Fruit fly (Drosophila melanogaster): ENCODE data around the gene CG13361.

The CG13361 gene

DNA sequence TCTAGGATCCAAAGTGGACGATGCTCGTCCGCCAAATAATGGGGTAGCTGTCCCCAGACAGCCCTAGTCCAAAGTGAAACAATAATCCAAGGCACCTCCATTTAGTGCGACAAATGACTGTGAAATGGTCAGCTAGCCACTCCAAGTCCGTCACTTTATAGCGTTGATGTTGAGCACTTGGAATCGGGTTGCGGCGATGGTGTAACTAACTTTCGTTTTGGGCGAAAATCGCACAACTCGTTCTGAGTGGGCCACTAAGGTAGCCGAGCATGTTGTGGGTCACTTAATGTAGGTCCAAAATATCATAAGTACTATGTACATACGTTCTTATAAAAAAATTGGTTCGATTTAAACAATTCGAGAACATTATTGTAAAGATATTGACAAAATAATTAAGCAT lies at the start of gene CG13361:
TSS of gene CG13361 (minus strand) at position 101 of the 400 bp plus-strand sequence.
- no peak for TF ChIP-seq usp (GFP tag; optimal IDR thresholded peaks at IDR 0.05)
- TF ChIP-seq psq (optimal IDR thresholded peaks at IDR 0.05), result no peak
- no peak for TF ChIP-seq pan (optimal IDR thresholded peaks at IDR 0.05)
- TF ChIP-seq EcR (GFP tag; optimal IDR thresholded peaks at IDR 0.05), result no peak
- TF ChIP-seq Dll (optimal IDR thresholded peaks at IDR 0.05), result no peak
- no peak for TF ChIP-seq CG8478 (optimal IDR thresholded peaks at IDR 0.05)

DNA sequence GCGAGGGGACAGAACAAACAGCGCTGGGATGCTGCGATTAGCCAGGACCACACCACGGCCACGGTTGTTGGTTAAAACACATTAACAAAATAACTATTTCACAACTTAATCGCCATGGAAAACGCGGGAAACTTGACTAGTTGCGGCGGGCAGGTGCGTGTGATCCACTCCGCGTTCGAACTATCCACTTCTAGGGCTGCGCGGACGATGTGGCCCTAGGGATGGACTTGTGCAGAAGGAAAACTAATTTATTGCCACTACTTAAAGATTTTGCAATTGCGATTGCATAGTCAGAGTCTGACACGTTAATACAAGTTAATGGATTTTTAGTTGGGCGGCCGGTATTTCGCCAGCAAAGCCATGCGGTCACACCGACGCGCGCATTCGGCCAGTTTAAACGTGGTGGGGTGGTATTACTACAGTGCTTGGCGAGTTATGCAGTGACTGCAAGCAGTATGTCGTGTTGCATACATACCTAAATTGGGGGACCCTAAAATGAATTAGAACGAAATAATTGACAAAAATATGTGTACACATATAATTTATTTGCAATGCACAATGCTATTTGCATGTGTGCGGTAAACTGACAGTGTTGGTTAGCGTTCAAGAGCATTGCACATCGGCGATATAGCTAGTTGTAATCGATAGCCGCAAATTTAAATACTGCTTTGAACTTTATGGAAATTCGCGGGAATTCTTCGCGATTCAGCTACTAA lies 47.9 kb upstream of the CG13361 start, which contains the start of gene Rbf:
TSS of gene Rbf (minus strand) at position 323 of the 716 bp plus-strand sequence.
- TF ChIP-seq pan (optimal IDR thresholded peaks at IDR 0.05), result no peak
- no peak for TF ChIP-seq usp (GFP tag; optimal IDR thresholded peaks at IDR 0.05)
- TF ChIP-seq CG8478 (optimal IDR thresholded peaks at IDR 0.05), result no peak
- no peak for TF ChIP-seq EcR (GFP tag; optimal IDR thresholded peaks at IDR 0.05)
- TF ChIP-seq Dll (optimal IDR thresholded peaks at IDR 0.05), result no peak
- TF ChIP-seq psq (optimal IDR thresholded peaks at IDR 0.05), result no peak

DNA sequence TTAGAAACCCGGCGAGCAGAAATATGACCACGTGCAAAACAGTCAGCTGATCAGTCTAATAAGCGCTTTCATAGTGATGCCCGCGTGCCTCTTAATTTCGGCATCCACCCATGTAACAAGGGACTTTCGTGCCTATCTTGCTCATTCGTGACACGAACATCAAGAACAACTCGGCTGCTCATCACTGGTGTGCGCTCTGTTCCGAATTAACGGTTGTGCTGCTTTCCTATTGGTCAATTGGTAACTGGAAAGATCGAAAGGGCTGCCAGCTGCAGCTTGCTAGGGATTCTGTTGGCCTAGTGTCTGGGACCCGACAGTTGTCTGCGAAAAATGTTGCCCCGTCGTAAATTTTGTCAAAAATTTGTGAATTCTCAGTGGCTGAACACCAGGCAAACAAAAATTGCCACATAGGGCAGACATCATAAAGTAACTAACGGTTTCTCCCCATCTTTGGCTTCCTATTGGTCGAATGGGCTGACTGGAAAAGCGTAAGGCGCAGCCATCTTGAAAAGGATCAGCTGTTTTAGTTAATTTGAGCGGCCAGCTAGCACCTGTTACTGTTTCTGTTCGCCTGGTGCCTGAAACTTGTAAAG lies 43.0 kb upstream of the CG13361 start:
- TF ChIP-seq Dll (optimal IDR thresholded peaks at IDR 0.05) (no peak), CG8478 (optimal IDR thresholded peaks at IDR 0.05) (no peak), pan (optimal IDR thresholded peaks at IDR 0.05) (no peak), usp (GFP tag; optimal IDR thresholded peaks at IDR 0.05) (no peak), EcR (GFP tag; optimal IDR thresholded peaks at IDR 0.05) (no peak), psq (optimal IDR thresholded peaks at IDR 0.05) (no peak)

DNA sequence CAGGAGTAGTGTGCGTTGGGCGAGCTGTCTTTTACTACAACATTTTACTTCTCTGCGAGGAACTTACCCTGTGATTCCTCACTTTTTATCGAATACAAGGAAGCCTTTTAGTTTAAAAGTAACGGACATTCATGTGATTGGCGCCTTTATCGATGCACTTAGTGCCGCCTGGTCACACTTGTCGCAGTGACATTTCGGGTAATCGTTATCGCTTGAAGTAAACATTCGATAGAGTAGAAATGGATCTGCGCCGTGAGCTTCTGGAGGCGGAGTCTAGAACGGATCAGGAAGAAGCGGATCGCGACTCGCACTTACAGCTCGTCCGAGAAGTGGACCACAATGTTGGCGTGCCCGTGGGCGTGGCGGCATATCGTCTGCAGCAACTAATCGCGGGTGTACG lies 39.5 kb upstream of the CG13361 start, which contains the start of gene CG16989:
TSS of gene CG16989 (plus strand) at position 225 of the 400 bp plus-strand sequence.
- no peak for TF ChIP-seq CG8478 (optimal IDR thresholded peaks at IDR 0.05)
- TF ChIP-seq pan (optimal IDR thresholded peaks at IDR 0.05), result no peak
- TF ChIP-seq EcR (GFP tag; optimal IDR thresholded peaks at IDR 0.05), result no peak
- no peak for TF ChIP-seq psq (optimal IDR thresholded peaks at IDR 0.05)
- no peak for TF ChIP-seq usp (GFP tag; optimal IDR thresholded peaks at IDR 0.05)

DNA sequence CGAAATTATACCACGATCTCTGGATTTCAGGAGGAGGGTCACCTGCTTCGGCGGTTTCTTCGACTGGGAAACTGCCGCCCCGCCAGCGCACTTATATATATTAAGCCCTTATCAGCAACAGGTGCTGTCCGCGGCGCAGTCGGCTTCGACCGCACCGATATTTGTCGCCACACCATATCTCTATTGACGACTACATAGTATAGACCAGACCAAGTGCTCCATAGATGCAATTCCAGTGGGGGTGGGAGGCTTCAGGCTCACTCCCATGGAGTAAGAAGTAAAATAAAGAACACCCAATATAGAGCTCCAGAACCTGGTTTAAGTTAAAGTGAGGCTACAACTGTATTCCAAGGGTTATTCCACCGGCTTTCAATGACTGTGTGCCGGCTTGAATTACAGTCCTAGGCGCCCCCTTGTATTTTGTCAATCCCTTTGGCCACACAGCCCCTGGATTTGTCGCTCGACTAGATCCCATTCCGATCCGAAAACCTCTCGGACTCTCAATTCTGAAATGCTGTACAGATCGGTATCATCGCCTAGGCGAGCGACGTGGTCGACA lies 36.7 kb upstream of the CG13361 start, which contains the start of gene CG13360:
TSS of gene CG13360 (minus strand) at position 51 of the 559 bp plus-strand sequence.
- TF ChIP-seq CG8478 (optimal IDR thresholded peaks at IDR 0.05), result no peak
- no peak for TF ChIP-seq Dll (optimal IDR thresholded peaks at IDR 0.05)
- no peak for TF ChIP-seq pan (optimal IDR thresholded peaks at IDR 0.05)
- no peak for TF ChIP-seq psq (optimal IDR thresholded peaks at IDR 0.05)
- TF ChIP-seq EcR (GFP tag; optimal IDR thresholded peaks at IDR 0.05), result no peak
- no peak for TF ChIP-seq usp (GFP tag; optimal IDR thresholded peaks at IDR 0.05)

DNA sequence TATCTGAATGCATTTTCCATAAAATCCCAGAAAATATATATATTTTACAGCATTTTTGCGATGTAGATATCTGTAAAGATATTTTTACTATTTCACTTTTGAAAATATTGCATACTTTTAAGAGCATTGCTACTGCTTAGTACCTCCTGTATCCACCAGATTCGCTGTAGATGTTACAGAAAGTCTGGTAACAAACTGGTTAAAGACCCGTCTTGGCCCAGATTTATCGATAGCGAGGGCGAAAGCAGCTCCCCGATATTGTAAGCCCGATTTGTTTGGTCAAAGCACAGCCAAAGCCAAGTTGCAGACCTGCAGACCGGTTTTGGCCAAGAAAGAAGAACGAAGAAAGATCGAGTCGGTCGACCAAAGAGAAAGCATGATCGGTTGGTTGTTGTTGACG lies 31.0 kb upstream of the CG13361 start, which contains the start of gene tw:
TSS of gene tw (plus strand) at position 291 of the 400 bp plus-strand sequence.
- TF ChIP-seq Dll (optimal IDR thresholded peaks at IDR 0.05) (no peak), pan (optimal IDR thresholded peaks at IDR 0.05) (no peak), EcR (GFP tag; optimal IDR thresholded peaks at IDR 0.05) (no peak), psq (optimal IDR thresholded peaks at IDR 0.05) (no peak), usp (GFP tag; optimal IDR thresholded peaks at IDR 0.05) (no peak), CG8478 (optimal IDR thresholded peaks at IDR 0.05) (no peak)

DNA sequence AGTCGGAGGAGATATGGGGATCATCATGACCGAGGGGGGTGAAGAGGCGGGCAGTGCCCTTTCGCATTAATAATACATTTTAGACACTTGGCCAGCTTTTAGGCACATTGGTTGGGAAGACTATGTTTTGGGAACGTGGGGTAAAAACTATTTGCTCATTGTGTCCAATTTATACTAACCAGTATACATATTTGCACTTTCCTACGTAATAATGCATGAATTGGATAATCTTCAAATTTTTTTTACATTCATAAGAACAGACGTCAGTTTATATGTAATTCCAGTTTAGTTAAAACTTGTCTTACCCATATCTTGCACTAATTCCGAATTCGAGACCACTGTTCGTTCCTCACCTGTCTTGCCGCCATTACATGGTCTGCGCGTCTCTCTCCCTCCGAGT lies 25.9 kb upstream of the CG13361 start:
- TF ChIP-seq psq (optimal IDR thresholded peaks at IDR 0.05), result no peak

DNA sequence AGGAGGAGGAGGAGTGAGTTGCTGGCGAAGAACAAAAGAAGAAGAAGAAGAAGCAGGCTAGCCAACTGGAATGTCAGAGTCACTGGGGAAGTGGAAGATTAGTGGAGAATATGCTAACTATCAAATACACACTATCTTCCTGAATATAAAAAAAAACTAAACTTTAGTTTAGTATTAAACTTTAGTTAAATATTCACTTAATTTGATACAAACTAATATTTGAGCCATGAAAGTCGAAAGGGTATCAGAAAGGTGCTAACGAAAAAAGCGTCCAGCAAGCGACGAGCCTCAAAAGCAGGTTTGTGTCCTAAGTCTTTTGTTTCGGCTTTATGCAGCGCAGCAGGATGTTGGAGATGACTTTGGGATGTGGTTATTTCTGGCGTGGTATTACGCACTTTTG lies 21.7 kb upstream of the CG13361 start:
- TF ChIP-seq pan (optimal IDR thresholded peaks at IDR 0.05) (no peak), EcR (GFP tag; optimal IDR thresholded peaks at IDR 0.05) (no peak), usp (GFP tag; optimal IDR thresholded peaks at IDR 0.05) (no peak), CG8478 (optimal IDR thresholded peaks at IDR 0.05) (no peak), Dll (optimal IDR thresholded peaks at IDR 0.05) (no peak), psq (optimal IDR thresholded peaks at IDR 0.05) (no peak)

DNA sequence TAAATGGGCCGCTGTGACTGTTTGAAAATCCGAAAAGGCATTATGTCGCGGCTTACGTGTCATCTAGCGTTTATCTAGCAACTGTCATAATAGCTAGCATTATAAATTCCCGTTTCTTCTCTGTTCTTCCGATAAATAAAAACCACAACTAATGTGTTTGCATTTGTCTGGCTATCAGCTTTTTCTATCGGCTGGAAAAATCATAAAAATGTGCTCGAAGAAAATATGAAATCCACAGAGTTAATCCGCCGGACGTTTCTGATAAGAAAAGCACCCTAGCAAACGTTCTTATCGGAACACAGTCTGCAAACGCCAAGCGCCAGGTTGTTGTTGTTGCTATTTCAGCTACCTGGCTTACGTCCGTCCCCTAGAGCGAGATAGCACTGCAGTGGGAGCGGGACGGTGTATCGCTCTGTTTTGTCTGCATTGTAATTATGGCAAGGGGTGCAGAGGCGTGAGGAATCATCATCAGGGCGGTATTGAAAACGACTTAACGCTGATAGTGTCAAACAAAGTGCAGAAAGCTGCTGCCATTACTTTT lies 20.8 kb upstream of the CG13361 start:
- TF ChIP-seq Dll (optimal IDR thresholded peaks at IDR 0.05) (no peak), CG8478 (optimal IDR thresholded peaks at IDR 0.05) (no peak), psq (optimal IDR thresholded peaks at IDR 0.05) (no peak), usp (GFP tag; optimal IDR thresholded peaks at IDR 0.05) (no peak)

DNA sequence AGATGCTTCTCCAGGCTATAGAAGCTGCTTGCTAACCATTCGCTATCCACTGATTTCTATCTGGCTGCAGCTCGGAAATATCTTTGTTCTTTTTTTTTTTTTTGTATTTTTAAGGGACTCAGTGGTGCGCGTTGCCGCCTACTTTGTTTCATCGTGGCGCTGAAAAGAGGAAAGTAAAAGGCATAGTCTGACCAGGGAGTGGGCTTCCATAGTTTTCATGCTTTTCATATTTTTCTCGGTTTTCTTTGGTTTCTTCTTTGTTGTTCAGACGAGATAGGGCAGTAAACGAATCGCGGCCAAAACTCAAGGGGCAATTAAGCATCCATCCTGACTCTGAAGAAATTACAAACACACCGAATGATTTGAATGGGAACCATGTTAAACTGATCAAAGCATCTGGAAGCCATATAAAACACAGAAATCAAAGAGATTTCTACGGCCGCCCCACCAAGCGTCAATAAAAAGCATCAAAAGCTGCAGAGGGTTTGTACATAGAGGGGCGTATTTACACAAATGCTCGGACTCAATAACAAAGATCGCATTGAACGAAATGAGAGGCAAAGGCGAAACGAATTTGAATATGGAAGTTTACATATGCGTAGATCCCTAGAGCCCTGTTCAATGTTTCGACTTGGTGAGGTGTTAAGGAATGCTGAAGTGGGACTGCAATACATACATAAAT lies 19.0 kb upstream of the CG13361 start:
- TF ChIP-seq CG8478 (optimal IDR thresholded peaks at IDR 0.05) (no peak), psq (optimal IDR thresholded peaks at IDR 0.05) (no peak), EcR (GFP tag; optimal IDR thresholded peaks at IDR 0.05) (no peak), usp (GFP tag; optimal IDR thresholded peaks at IDR 0.05) (no peak)

DNA sequence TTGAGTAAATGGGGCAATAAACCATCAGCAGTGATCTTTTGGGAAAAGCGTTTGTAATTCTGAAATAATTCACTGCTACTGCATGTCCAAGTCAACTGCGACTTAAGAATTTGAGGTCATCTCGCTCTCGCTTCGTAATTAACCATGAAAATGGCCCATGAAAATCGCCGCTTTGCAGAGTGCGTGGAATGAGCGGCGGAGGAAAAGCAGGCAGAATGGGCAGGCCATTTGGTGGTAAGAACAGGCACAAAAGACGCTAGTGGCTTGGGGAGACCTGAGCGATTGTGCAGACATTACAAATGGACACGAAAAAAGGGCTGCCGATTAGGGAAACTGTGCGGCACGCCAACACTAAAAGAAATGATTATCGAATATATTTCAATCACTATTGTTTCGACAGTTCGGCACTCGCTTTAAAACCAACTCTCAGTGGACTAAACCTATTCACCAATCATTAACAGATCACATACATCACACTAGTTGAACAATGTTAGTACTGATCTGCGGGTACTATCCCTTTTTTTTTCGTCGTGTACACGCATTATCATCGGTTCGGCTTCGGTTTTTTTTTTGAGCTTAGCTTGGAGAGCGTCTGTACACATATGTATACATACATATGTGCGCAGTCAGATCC lies 18.1 kb upstream of the CG13361 start:
- TF ChIP-seq psq (optimal IDR thresholded peaks at IDR 0.05) (no peak), pan (optimal IDR thresholded peaks at IDR 0.05) (no peak), Dll (optimal IDR thresholded peaks at IDR 0.05) (no peak), EcR (GFP tag; optimal IDR thresholded peaks at IDR 0.05) (no peak), usp (GFP tag; optimal IDR thresholded peaks at IDR 0.05) (no peak), CG8478 (optimal IDR thresholded peaks at IDR 0.05) (no peak)

Measured in whole organism.